Fruit fly (Drosophila melanogaster): Measurements from ENCODE around the gene twit.

The twit gene

DNA sequence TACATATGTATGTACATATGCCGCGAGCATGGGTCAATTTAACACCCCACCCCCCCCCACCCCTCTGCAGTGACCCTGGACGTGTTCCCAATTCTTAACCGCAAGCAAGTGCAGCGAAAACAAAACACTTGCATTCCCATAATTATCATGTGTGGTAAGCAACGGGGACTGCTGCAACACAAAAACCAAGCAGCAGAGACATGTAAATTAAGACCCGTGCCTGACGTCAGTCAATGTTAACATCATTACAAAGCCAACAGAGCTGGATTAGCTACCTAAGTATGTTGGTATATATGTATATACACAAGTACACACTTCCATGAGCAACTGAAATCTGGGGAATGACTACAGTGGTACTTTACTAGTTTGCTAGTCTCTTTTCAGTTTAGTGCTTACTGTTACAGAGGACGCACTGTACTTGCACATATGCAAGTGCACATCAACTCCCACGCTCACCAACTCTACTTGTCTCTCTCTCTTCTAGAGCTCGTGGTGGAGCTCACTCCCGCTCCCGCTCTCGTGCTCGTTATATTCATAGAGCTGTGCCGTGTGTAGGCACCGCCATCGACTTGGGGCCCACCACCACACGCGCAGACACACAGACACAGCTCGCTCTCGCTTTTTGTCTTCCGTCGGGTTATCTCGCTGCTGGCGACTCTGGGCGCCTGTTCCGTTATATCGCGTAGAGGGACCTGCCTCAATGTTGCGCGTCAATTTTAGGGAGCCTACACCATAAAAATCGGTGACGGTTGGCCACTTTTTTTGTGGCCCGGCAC, 30.9 kb upstream of the twit start (continued):
- TF ChIP-seq lola (GFP tag; optimal IDR thresholded peaks at IDR 0.05) (no peak), Tbp (GFP tag; optimal IDR thresholded peaks at IDR 0.05) (no peak), CG11085 (GFP tag; IDR thresholded peaks at IDR 0.05) (no peak), run (tag; optimal IDR thresholded peaks at IDR 0.05) (no peak), CG10979 (tag; optimal IDR thresholded peaks at IDR 0.05) (peak; percentile 32), CG14710 (tag; optimal IDR thresholded peaks at IDR 0.05) (peak; percentile 11), crol (GFP tag; IDR thresholded peaks at IDR 0.05) (peak; percentile 49; the same call in 1 of the 2 replicates), ato (GFP tag; IDR thresholded peaks at IDR 0.05; ENCODE audit: partially characterized antibody) (0 out of 2 replicates have a peak, but pooled peaks have one; percentile 50), wor (GFP tag; IDR thresholded peaks at IDR 0.05) (no peak), Rfx (GFP tag; IDR thresholded peaks at IDR 0.05) (0 out of 2 replicates have a peak, but pooled peaks have one; percentile 36), bbx (GFP tag; IDR thresholded peaks at IDR 0.05; ENCODE audit: partially characterized antibody) (peak; percentile 67), z (GFP tag; IDR thresholded peaks at IDR 0.05) (peak; percentile 52; the same call in 2 of the 3 replicates), CG12236 (GFP tag; optimal IDR thresholded peaks at IDR 0.05) (no peak), Bgb (GFP tag; IDR thresholded peaks at IDR 0.05; ENCODE audit: partially characterized antibody) (peak; percentile 40; the same call in 1 of the 2 replicates), sd (tag; optimal IDR thresholded peaks at IDR 0.05) (peak; percentile 9), ab (GFP tag; optimal IDR thresholded peaks at IDR 0.05) (no peak), Trl (optimal IDR thresholded peaks at IDR 0.05) (peak; percentile 84 to 90), Trl (GFP tag; optimal IDR thresholded peaks at IDR 0.05) (no peak), grau (tag; optimal IDR thresholded peaks at IDR 0.05) (peak; percentile 67), D (optimal IDR thresholded peaks at IDR 0.05) (no peak), D (GFP tag; optimal IDR thresholded peaks at IDR 0.05) (no peak), CG5180 (GFP tag; optimal IDR thresholded peaks at IDR 0.05) (no peak), insv (GFP tag; optimal IDR thresholded peaks at IDR 0.05) (no peak), Hr51 (GFP tag; optimal IDR thresholded peaks at IDR 0.05) (no peak), trem (tag; optimal IDR thresholded peaks at IDR 0.05) (peak; percentile 14), MBD-R2 (GFP tag; IDR thresholded peaks at IDR 0.05) (no peak), Gsc (GFP tag; IDR thresholded peaks at IDR 0.05) (no peak), lbe (GFP tag; optimal IDR thresholded peaks at IDR 0.05) (no peak), CG18599 (GFP tag; optimal IDR thresholded peaks at IDR 0.05) (peak; percentile 22), CG1602 (GFP tag; optimal IDR thresholded peaks at IDR 0.05) (no peak), CG10462 (GFP tag; optimal IDR thresholded peaks at IDR 0.05) (no peak), lov (optimal IDR thresholded peaks at IDR 0.05) (no peak), lov (GFP tag; IDR thresholded peaks at IDR 0.05) (no peak), rib (GFP tag; IDR thresholded peaks at IDR 0.05) (no peak), CG17328 (GFP tag; IDR thresholded peaks at IDR 0.05) (peak; percentile 33; the same call in 1 of the 2 replicates), CG2678 (tag; optimal IDR thresholded peaks at IDR 0.05) (peak; percentile 25), sim (GFP tag; IDR thresholded peaks at IDR 0.05) (no peak), Lhr (GFP tag; optimal IDR thresholded peaks at IDR 0.05) (peak; percentile 23), CG34422 (GFP tag; IDR thresholded peaks at IDR 0.05) (peak; percentile 40; the same call in 1 of the 3 replicates), pros (GFP tag; optimal IDR thresholded peaks at IDR 0.05) (peak; percentile 94), Stat92E (GFP tag; optimal IDR thresholded peaks at IDR 0.05) (peak in 1 of 3 experiments; percentile 32), Dll (GFP tag; IDR thresholded peaks at IDR 0.05; ENCODE audit: partially characterized antibody) (peak; percentile 70; the same call in 3 of the 4 replicates), br (optimal IDR thresholded peaks at IDR 0.05) (no peak), Dad (GFP tag; optimal IDR thresholded peaks at IDR 0.05) (no peak), Pdp1 (GFP tag; optimal IDR thresholded peaks at IDR 0.05) (peak in 1 of 2 experiments; percentile 25), her (GFP tag; optimal IDR thresholded peaks at IDR 0.05) (no peak), CG12769 (tag; optimal IDR thresholded peaks at IDR 0.05) (peak; percentile 94), cg (GFP tag; optimal IDR thresholded peaks at IDR 0.05) (peak; percentile 84), CG7963 (GFP tag; IDR thresholded peaks at IDR 0.05; ENCODE audit: partially characterized antibody) (no peak)

Measured in whole organism, embryonic.